Worm (Caenorhabditis elegans) whole organism, L1 larva: ENCODE data around the gene egl-20.
A peak's percentile ranks its signal among the peaks of the same experiment; 100 is the strongest.

Experiments used
- C04F5.9 ChIP-seq: sonication (generic microtip); optimal IDR thresholded peaks from 2 replicates; lab custom pipeline; 2016; ENCODE audit warnings: missing genetic modification characterization, missing compliant biosample characterization
- C16A3.4 ChIP-seq: fragments of 150-350 bp; optimal IDR thresholded peaks from 2 replicates; lab custom pipeline; 2014; ENCODE audit warnings: missing biosample characterization, missing genetic modification characterization
- C34B4.2 ChIP-seq: sonication (generic microtip); optimal IDR thresholded peaks from 2 replicates; lab custom pipeline; 2017; ENCODE audit warnings: mild to moderate bottlenecking, missing genetic modification characterization, missing compliant biosample characterization
- Y116A8C.19 ChIP-seq: sonication (generic microtip); optimal IDR thresholded peaks from 2 replicates; lab custom pipeline; 2016; ENCODE audit warnings: missing compliant biosample characterization, missing genetic modification characterization, borderline replicate concordance
- aha-1 ChIP-seq: fragments of 150-350 bp; optimal IDR thresholded peaks from 2 replicates; lab custom pipeline; 2014; ENCODE audit warnings: missing biosample characterization, missing genetic modification characterization
- ama-1 ChIP-seq: fragments of 150-350 bp; optimal IDR thresholded peaks from 2 replicates; lab custom pipeline; 2014
- blmp-1 ChIP-seq: fragments of 150-350 bp; optimal IDR thresholded peaks from 2 replicates; lab custom pipeline; 2014; ENCODE audit warnings: missing biosample characterization, missing genetic modification characterization
- ceh-63 ChIP-seq: fragments of 200-800 bp; sonication (Bioruptor generic); optimal IDR thresholded peaks from 2 replicates; lab custom pipeline; 2018; ENCODE audit warnings: mild to moderate bottlenecking, missing genetic modification characterization, missing compliant biosample characterization
- ceh-88 ChIP-seq: fragments of 200-800 bp; sonication (Bioruptor generic); IDR thresholded peaks from 2 replicates; pipeline ENCODE4 v1.3.6; 2022; ENCODE audit warnings: missing genetic modification characterization, missing compliant biosample characterization
- dpl-1 ChIP-seq, 3 experiments: fragments of 150-350 bp in 2 of 3; sonication (generic microtip) in 1 of 3; optimal IDR thresholded peaks; 2 replicates each; lab custom pipeline; 2014 to 2017; ENCODE audit warnings: missing biosample characterization in 3 of 3, missing genetic modification characterization in 3 of 3, missing genetic modification reagents in 3 of 3
- efl-1 ChIP-seq, 4 experiments: fragments of 150-350 bp; optimal IDR thresholded peaks in 3 of 4; peaks in 1 of 4; 1 replicate in 1 of 4; 2 replicates in 3 of 4; lab custom pipeline; 2014; ENCODE audit warnings: missing biosample characterization in 2 of 4, missing genetic modification characterization in 2 of 4, missing genetic modification reagents in 2 of 4
- efl-3 ChIP-seq: fragments of 200-800 bp; sonication (Bioruptor generic); optimal IDR thresholded peaks from 2 replicates; lab custom pipeline; 2018; ENCODE audit warnings: mild to moderate bottlenecking, missing genetic modification characterization, missing compliant biosample characterization
- elt-2 ChIP-seq: sonication (generic microtip); optimal IDR thresholded peaks from 2 replicates; lab custom pipeline; 2016; ENCODE audit warnings: missing genetic modification characterization, mild to moderate bottlenecking, inconsistent platforms, missing compliant biosample characterization, missing genetic modification reagents
- elt-3 ChIP-seq, 6 experiments: fragments of 150-350 bp in 1 of 6; sonication (generic microtip); optimal IDR thresholded peaks; 2 replicates each; lab custom pipeline; 2017 to 2018; ENCODE audit warnings: missing biosample characterization in 6 of 6, missing genetic modification characterization in 6 of 6, inconsistent platforms in 1 of 6
- ets-5 ChIP-seq: fragments of 200-800 bp; sonication (Bioruptor generic); IDR thresholded peaks from 2 replicates; pipeline ENCODE4 v1.3.6; 2022; ENCODE audit warnings: missing genetic modification characterization, missing compliant biosample characterization
- fkh-4 ChIP-seq: sonication (generic microtip); optimal IDR thresholded peaks from 2 replicates; lab custom pipeline; 2016; ENCODE audit warnings: missing compliant biosample characterization, missing genetic modification characterization, borderline replicate concordance
- fos-1 ChIP-seq: fragments of 150-350 bp; optimal IDR thresholded peaks from 2 replicates; lab custom pipeline; 2014; ENCODE audit warnings: missing biosample characterization, missing genetic modification characterization
- grh-1 ChIP-seq: fragments of 200-800 bp; sonication (Bioruptor generic); IDR thresholded peaks from 2 replicates; pipeline ENCODE4 v1.3.6; 2022; ENCODE audit warnings: missing genetic modification reagents, missing genetic modification characterization, missing compliant biosample characterization
- hpl-2 ChIP-seq: fragments of 150-350 bp; optimal IDR thresholded peaks from 2 replicates; lab custom pipeline; 2014; ENCODE audit warnings: missing biosample characterization, missing genetic modification reagents, missing genetic modification characterization
- irx-1 ChIP-seq: sonication (generic microtip); optimal IDR thresholded peaks from 2 replicates; lab custom pipeline; 2016; ENCODE audit warnings: missing genetic modification characterization, missing compliant biosample characterization
- isw-1 ChIP-seq: fragments of 200-800 bp; sonication (Bioruptor generic); IDR thresholded peaks from 2 replicates; pipeline ENCODE4 v1.3.6; 2022; ENCODE audit warnings: missing genetic modification characterization, missing compliant biosample characterization
- lin-13 ChIP-seq: fragments of 150-350 bp; optimal IDR thresholded peaks from 2 replicates; lab custom pipeline; 2014; ENCODE audit warnings: missing biosample characterization, missing genetic modification reagents, missing genetic modification characterization
- lin-15B ChIP-seq: fragments of 150-350 bp; sonication (generic microtip); optimal IDR thresholded peaks from 3 replicates; lab custom pipeline; 2014; ENCODE audit warnings: missing biosample characterization, missing genetic modification characterization
- lin-35 ChIP-seq, 2 experiments: fragments of 150-350 bp; optimal IDR thresholded peaks; 2 replicates each; lab custom pipeline; 2014; ENCODE audit warnings: missing biosample characterization in 2 of 2, missing genetic modification characterization in 2 of 2, missing genetic modification reagents in 2 of 2
- lir-3 ChIP-seq: sonication (generic microtip); optimal IDR thresholded peaks from 2 replicates; lab custom pipeline; 2016; ENCODE audit warnings: mild to moderate bottlenecking, missing genetic modification characterization, moderate library complexity, missing compliant biosample characterization; ENCODE audit not compliant: poor library complexity
- lsy-2 ChIP-seq, 2 experiments: fragments of 150-350 bp; optimal IDR thresholded peaks; 2 replicates each; lab custom pipeline; 2014; ENCODE audit warnings: missing biosample characterization in 2 of 2, missing genetic modification characterization in 2 of 2
- mab-9 ChIP-seq: fragments of 200-800 bp; sonication (Bioruptor generic); IDR thresholded peaks from 2 replicates; pipeline ENCODE4 v1.3.6; 2022; ENCODE audit warnings: missing genetic modification reagents, missing genetic modification characterization, missing compliant biosample characterization
- mdl-1 ChIP-seq, 2 experiments: fragments of 150-350 bp; optimal IDR thresholded peaks; 2 replicates each; lab custom pipeline; 2014 to 2017; ENCODE audit warnings: missing biosample characterization in 2 of 2, missing genetic modification characterization in 2 of 2, inconsistent platforms in 1 of 2
- mef-2 ChIP-seq: fragments of 150-350 bp; optimal IDR thresholded peaks from 2 replicates; lab custom pipeline; 2014; ENCODE audit warnings: missing biosample characterization, missing genetic modification characterization
- mep-1 ChIP-seq: fragments of 150-350 bp; optimal IDR thresholded peaks from 2 replicates; lab custom pipeline; 2014; ENCODE audit warnings: missing biosample characterization, missing genetic modification characterization
- nhr-12 ChIP-seq: sonication (generic microtip); optimal IDR thresholded peaks from 2 replicates; lab custom pipeline; 2017; ENCODE audit warnings: missing biosample characterization, missing genetic modification characterization
- nhr-20 ChIP-seq: sonication (generic microtip); optimal IDR thresholded peaks from 2 replicates; lab custom pipeline; 2016; ENCODE audit warnings: mild to moderate bottlenecking, missing genetic modification characterization, missing compliant biosample characterization
- nhr-237 ChIP-seq: fragments of 150-350 bp; optimal IDR thresholded peaks from 2 replicates; lab custom pipeline; 2014; ENCODE audit warnings: missing biosample characterization, missing genetic modification characterization
- nhr-47 ChIP-seq: sonication (generic microtip); optimal IDR thresholded peaks from 2 replicates; lab custom pipeline; 2016; ENCODE audit warnings: mild to moderate bottlenecking, missing genetic modification characterization, moderate library complexity, missing compliant biosample characterization
- nhr-71 ChIP-seq: sonication (generic microtip); optimal IDR thresholded peaks from 2 replicates; lab custom pipeline; 2016; ENCODE audit warnings: mild to moderate bottlenecking, missing genetic modification characterization, moderate library complexity, missing compliant biosample characterization
- nhr-76 ChIP-seq: sonication (generic microtip); optimal IDR thresholded peaks from 2 replicates; lab custom pipeline; 2017; ENCODE audit warnings: missing biosample characterization, missing genetic modification characterization
- nhr-85 ChIP-seq: sonication (generic microtip); peaks from one replicate; lab custom pipeline; 2016; ENCODE audit warnings: missing genetic modification characterization, inconsistent platforms, missing compliant biosample characterization
- nhr-90 ChIP-seq: sonication (generic microtip); optimal IDR thresholded peaks from 2 replicates; lab custom pipeline; 2016; ENCODE audit warnings: mild to moderate bottlenecking, missing genetic modification characterization, missing compliant biosample characterization; ENCODE audit not compliant: poor library complexity
- pax-3 ChIP-seq: fragments of 200-800 bp; sonication (Bioruptor generic); optimal IDR thresholded peaks from 2 replicates; lab custom pipeline; 2018; ENCODE audit warnings: mild to moderate bottlenecking, missing genetic modification characterization, moderate library complexity, missing compliant biosample characterization
- rnt-1 ChIP-seq: sonication (generic microtip); optimal IDR thresholded peaks from 2 replicates; lab custom pipeline; 2016; ENCODE audit warnings: mild to moderate bottlenecking, missing genetic modification characterization, moderate library complexity, missing compliant biosample characterization
- tbx-2 ChIP-seq: sonication (generic microtip); optimal IDR thresholded peaks from 2 replicates; lab custom pipeline; 2016; ENCODE audit warnings: missing genetic modification characterization, missing compliant biosample characterization
- tlp-1 ChIP-seq: fragments of 150-350 bp; optimal IDR thresholded peaks from 2 replicates; lab custom pipeline; 2014; ENCODE audit warnings: missing biosample characterization, missing genetic modification characterization
- unc-62 ChIP-seq: fragments of 150-350 bp; optimal IDR thresholded peaks from 2 replicates; lab custom pipeline; 2014; ENCODE audit warnings: missing biosample characterization, missing genetic modification reagents, missing genetic modification characterization
- unc-86 ChIP-seq: sonication (generic microtip); optimal IDR thresholded peaks from 2 replicates; lab custom pipeline; 2016; ENCODE audit warnings: missing genetic modification characterization, missing compliant biosample characterization
- vab-15 ChIP-seq: sonication (generic microtip); optimal IDR thresholded peaks from 2 replicates; lab custom pipeline; 2017; ENCODE audit warnings: missing genotype, mild to moderate bottlenecking, missing genetic modification characterization, missing compliant biosample characterization
- xbp-1 ChIP-seq: sonication (generic microtip); optimal IDR thresholded peaks from 2 replicates; lab custom pipeline; 2016; ENCODE audit warnings: missing genetic modification characterization, missing compliant biosample characterization
- zag-1 ChIP-seq: fragments of 150-350 bp; optimal IDR thresholded peaks from 2 replicates; lab custom pipeline; 2014; ENCODE audit warnings: missing biosample characterization, missing genetic modification characterization

Gene egl-20

ce11 chrIV:9861921-9862320 is 46.6 kb upstream of the egl-20 start, which contains the start of gene K07F5.14:
TSS of gene K07F5.14 (plus strand) at chrIV:9862221.
- TF ChIP-seq nhr-237 (tag; lab: Kevin White, UChicago) (no peak), Y116A8C.19 (tag; lab: Kevin White, UChicago) (no peak), mab-9 (GFP tag; lab: Robert Waterston, UW) (no peak), vab-15 (tag; lab: Kevin White, UChicago) (no peak), aha-1 (tag; lab: Kevin White, UChicago) (no peak), mef-2 (tag; lab: Kevin White, UChicago) (no peak), mdl-1 (tag; optimal IDR thresholded peaks at IDR 0.05; lab: Kevin White, UChicago) (no peak), unc-62 (GFP tag; lab: Kevin White, UChicago) (no peak), irx-1 (no peak), nhr-85 (tag; lab: Kevin White, UChicago) (no peak)

- TF ChIP-seq xbp-1 (tag; lab: Kevin White, UChicago) (no peak), elt-2 (tag; lab: Kevin White, UChicago) (no peak), nhr-76 (tag; lab: Kevin White, UChicago) (no peak), ets-5 (GFP tag; lab: Robert Waterston, UW) (no peak)
Measured at ce11 chrIV:9858970-9859369, 43.6 kb upstream of the egl-20 start.

ce11 chrIV:9857952-9858488 is 42.7 kb upstream of the egl-20 start, which contains the start of gene npp-1:
TSS of gene npp-1 (plus strand) at chrIV:9858488.
- TF ChIP-seq mdl-1 (tag; optimal IDR thresholded peaks at IDR 0.05; lab: Kevin White, UChicago) = no peak
- TF ChIP-seq nhr-12 (tag; lab: Kevin White, UChicago) = no peak
- peak; percentile 10; the same call in 1 of the 2 replicates for TF ChIP-seq isw-1
- no peak for TF ChIP-seq ama-1 (lab: Kevin White, UChicago)
- TF ChIP-seq mef-2 (tag; lab: Kevin White, UChicago) = no peak
- no peak for TF ChIP-seq mep-1 (tag; lab: Kevin White, UChicago)
- peak; percentile 62 to 72 for TF ChIP-seq efl-1 (optimal IDR thresholded peaks at IDR 0.05; lab: Kevin White, UChicago)
- peak; percentile 56 to 90 for TF ChIP-seq efl-1 (GFP tag; optimal IDR thresholded peaks at IDR 0.05 in 1 of 2; lab: Kevin White, UChicago)
- no peak for TF ChIP-seq nhr-237 (tag; lab: Kevin White, UChicago)
- TF ChIP-seq lsy-2 (tag; optimal IDR thresholded peaks at IDR 0.05; lab: Kevin White, UChicago) = peak in 1 of 2 experiments; percentile 70
- TF ChIP-seq hpl-2 (GFP tag; lab: Kevin White, UChicago) = no peak
- TF ChIP-seq C34B4.2 = no peak
- TF ChIP-seq rnt-1 (tag; lab: Kevin White, UChicago) = peak; percentile 43
- TF ChIP-seq zag-1 (tag; lab: Kevin White, UChicago) = no peak
- peak; percentile 37 for TF ChIP-seq nhr-20 (tag; lab: Kevin White, UChicago)
- TF ChIP-seq ceh-88 (GFP tag; lab: Robert Waterston, UW) = no peak
- TF ChIP-seq unc-86 (tag; lab: Kevin White, UChicago) = no peak
- no peak for TF ChIP-seq tbx-2
- TF ChIP-seq grh-1 (GFP tag; lab: Robert Waterston, UW) = no peak
- no peak for TF ChIP-seq nhr-76 (tag; lab: Kevin White, UChicago)
- TF ChIP-seq elt-3 (tag; optimal IDR thresholded peaks at IDR 0.05; lab: Kevin White, UChicago) = peak in 1 of 6 experiments; percentile 24
- TF ChIP-seq unc-62 (GFP tag; lab: Kevin White, UChicago) = no peak
- TF ChIP-seq dpl-1 (GFP tag; optimal IDR thresholded peaks at IDR 0.05; lab: Kevin White, UChicago) = peak; percentile 49 to 69 (median 49)
- TF ChIP-seq nhr-47 (tag; lab: Kevin White, UChicago) = no peak
- peak; percentile 36 for TF ChIP-seq blmp-1 (tag; lab: Kevin White, UChicago)
- peak; percentile 17 for TF ChIP-seq nhr-90 (tag; lab: Kevin White, UChicago)
- no peak for TF ChIP-seq tlp-1 (tag; lab: Kevin White, UChicago)
- TF ChIP-seq ceh-63 (GFP tag; lab: Kevin White, UChicago) = no peak
- TF ChIP-seq lin-35 (GFP tag; optimal IDR thresholded peaks at IDR 0.05; lab: Kevin White, UChicago) = peak; percentile 34 to 81
- TF ChIP-seq efl-3 (GFP tag; lab: Kevin White, UChicago) = no peak
- peak; percentile 35 for TF ChIP-seq lin-13 (GFP tag; lab: Kevin White, UChicago)
- no peak for TF ChIP-seq xbp-1 (tag; lab: Kevin White, UChicago)
- TF ChIP-seq elt-2 (tag; lab: Kevin White, UChicago) = no peak
- no peak for TF ChIP-seq Y116A8C.19 (tag; lab: Kevin White, UChicago)
- TF ChIP-seq pax-3 (tag; lab: Kevin White, UChicago) = no peak
- TF ChIP-seq lir-3 (tag; lab: Kevin White, UChicago) = peak; percentile 46
- TF ChIP-seq nhr-71 = no peak
- no peak for TF ChIP-seq fos-1 (tag; lab: Kevin White, UChicago)
- peak; percentile 79 for TF ChIP-seq C16A3.4
- TF ChIP-seq fkh-4 (tag; lab: Kevin White, UChicago) = no peak
- TF ChIP-seq lin-15B (tag; lab: Kevin White, UChicago) = peak; percentile 37
- TF ChIP-seq C04F5.9 (tag; lab: Kevin White, UChicago) = no peak
